Worm (Caenorhabditis elegans) whole organism, midembryonic: ENCODE measurements around the gene Y62H9A.10.

Source experiments
- T22C8.4 ChIP-seq: fragments of 200-800 bp; sonication (Bioruptor generic); IDR thresholded peaks from 2 replicates; pipeline ENCODE4 v1.3.6; 2022; ENCODE audit warnings: missing genetic modification characterization, missing compliant biosample characterization
- cog-1 ChIP-seq: sonication (generic microtip); optimal IDR thresholded peaks from 2 replicates; lab custom pipeline; 2016; ENCODE audit warnings: missing genetic modification characterization, missing compliant biosample characterization
- flt-1 ChIP-seq: fragments of 200-800 bp; sonication (Bioruptor generic); IDR thresholded peaks from 2 replicates; pipeline ENCODE4 v1.3.6; 2022; ENCODE audit warnings: missing genetic modification characterization, missing compliant biosample characterization
- klf-2 ChIP-seq: fragments of 200-800 bp; sonication (Bioruptor generic); conservative IDR thresholded peaks from 2 replicates; pipeline ENCODE4 v1.3.6; 2022; ENCODE audit warnings: missing genetic modification reagents, missing genetic modification characterization, missing compliant biosample characterization
- med-1 ChIP-seq: sonication (generic microtip); optimal IDR thresholded peaks from 2 replicates; lab custom pipeline; 2017; ENCODE audit warnings: missing genetic modification characterization, mild to moderate bottlenecking, missing compliant biosample characterization, antibody characterized with exemption, missing genetic modification reagents; ENCODE audit not compliant: insufficient read depth
- ref-1 ChIP-seq: fragments of 200-800 bp; sonication (Bioruptor generic); conservative IDR thresholded peaks from 2 replicates; pipeline ENCODE4 v1.3.6; 2022; ENCODE audit warnings: missing genetic modification reagents, missing genetic modification characterization, missing compliant biosample characterization
- tab-1 ChIP-seq: fragments of 200-800 bp; sonication (Bioruptor generic); IDR thresholded peaks from 2 replicates; pipeline ENCODE4 v1.3.6; 2022; ENCODE audit warnings: missing genetic modification characterization, missing compliant biosample characterization
- ztf-23 ChIP-seq: fragments of 200-800 bp; sonication (Bioruptor generic); IDR thresholded peaks from 2 replicates; pipeline ENCODE4 v1.3.6; 2022; ENCODE audit warnings: missing genetic modification reagents, missing genetic modification characterization, missing compliant biosample characterization
- ztf-29 ChIP-seq: fragments of 200-800 bp; sonication (Bioruptor generic); IDR thresholded peaks from 2 replicates; pipeline ENCODE4 v1.3.6; 2022; ENCODE audit warnings: missing genetic modification reagents, missing genetic modification characterization, missing compliant biosample characterization

The Y62H9A.10 gene

DNA sequence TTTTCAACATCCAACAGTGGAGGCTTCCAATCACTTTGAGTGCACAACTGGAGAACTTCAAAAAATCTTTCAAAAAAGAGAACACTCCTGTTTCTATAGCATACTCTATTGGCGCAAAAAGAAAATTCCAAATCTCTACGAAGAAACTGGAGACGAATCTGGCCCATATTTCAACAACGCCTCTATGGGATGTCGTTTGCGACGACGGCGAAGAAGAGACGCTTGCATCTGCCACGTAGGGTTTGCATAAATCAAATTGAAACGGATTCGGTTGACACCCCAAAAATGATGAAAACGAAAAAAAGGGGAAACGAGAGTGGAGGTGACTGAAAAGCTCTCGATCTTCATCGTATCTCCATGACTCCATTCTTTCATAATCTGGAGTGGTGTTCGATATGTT lies 46.3 kb downstream of the Y62H9A.10 start:
- no peak for TF ChIP-seq klf-2 (GFP tag; lab: Robert Waterston, UW)
- TF ChIP-seq ztf-29 (GFP tag; lab: Robert Waterston, UW) = no peak
- no peak for TF ChIP-seq T22C8.4 (GFP tag; lab: Robert Waterston, UW)
- TF ChIP-seq cog-1 (tag; lab: Kevin White, UChicago) = no peak
- TF ChIP-seq ztf-23 (GFP tag; lab: Robert Waterston, UW) = no peak

DNA sequence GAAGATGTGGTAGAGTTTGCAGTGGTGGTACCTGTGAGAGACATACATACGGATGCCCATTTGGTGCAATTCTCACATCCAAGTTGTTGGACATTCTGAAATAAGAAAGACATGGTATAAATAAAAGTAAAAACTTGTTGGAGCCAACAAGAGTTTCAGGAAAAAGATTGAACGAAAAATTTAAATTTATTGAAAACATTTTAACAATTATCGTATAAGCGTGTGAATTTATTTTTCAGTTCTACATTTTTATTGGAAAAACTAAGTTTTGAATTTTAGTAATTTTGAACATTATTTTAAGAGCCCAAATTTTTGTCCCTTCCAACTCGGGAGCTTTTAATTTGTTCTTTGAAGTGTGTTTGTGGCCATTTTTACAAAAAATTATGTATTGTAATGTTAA lies 47.7 kb downstream of the Y62H9A.10 start, which contains the start of gene F54F7.8:
F54F7.8 (minus strand) TSS at position 101 of the 400 bp plus-strand sequence.
- TF ChIP-seq klf-2 (GFP tag; lab: Robert Waterston, UW) (no peak), ztf-29 (GFP tag; lab: Robert Waterston, UW) (no peak), flt-1 (GFP tag; lab: Robert Waterston, UW) (no peak), T22C8.4 (GFP tag; lab: Robert Waterston, UW) (no peak), med-1 (GFP tag; lab: Kevin White, UChicago) (no peak), cog-1 (tag; lab: Kevin White, UChicago) (no peak), tab-1 (GFP tag; lab: Robert Waterston, UW) (no peak), ztf-23 (GFP tag; lab: Robert Waterston, UW) (no peak), ref-1 (GFP tag; lab: Robert Waterston, UW) (no peak)

DNA sequence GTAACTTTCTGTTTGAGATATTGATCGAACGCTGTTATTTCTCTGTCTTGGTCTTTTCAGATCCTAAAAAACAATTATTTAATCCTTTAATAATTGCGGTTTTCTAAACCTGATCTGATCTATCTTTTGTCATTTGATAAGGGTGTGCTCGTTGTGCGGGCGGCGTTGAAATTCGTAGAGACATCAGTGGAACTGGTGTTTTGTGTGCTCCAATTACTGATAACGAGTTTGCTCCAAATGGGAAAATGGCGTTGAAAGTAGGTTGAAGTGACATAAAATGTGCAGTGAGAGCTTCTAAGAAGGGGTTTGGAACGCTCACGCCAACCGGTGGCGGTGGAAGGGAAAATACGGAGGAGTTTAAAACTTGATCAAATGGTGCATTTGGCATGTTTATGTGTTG lies 48.1 kb downstream of the Y62H9A.10 start:
- TF ChIP-seq med-1 (GFP tag; lab: Kevin White, UChicago) (no peak), ztf-29 (GFP tag; lab: Robert Waterston, UW) (no peak), flt-1 (GFP tag; lab: Robert Waterston, UW) (no peak), T22C8.4 (GFP tag; lab: Robert Waterston, UW) (no peak), ref-1 (GFP tag; lab: Robert Waterston, UW) (no peak), tab-1 (GFP tag; lab: Robert Waterston, UW) (no peak), cog-1 (tag; lab: Kevin White, UChicago) (no peak), ztf-23 (GFP tag; lab: Robert Waterston, UW) (no peak), klf-2 (GFP tag; lab: Robert Waterston, UW) (no peak)

ce11 chrX:11852494-11852893 lies 50.1 kb downstream of the Y62H9A.10 start, which contains the start of gene xtr-1:
TSS of gene xtr-1 (plus strand) at chrX:11852794.
- TF ChIP-seq flt-1 (GFP tag; lab: Robert Waterston, UW) = no peak
